Worm (Caenorhabditis elegans) whole organism, L4 larva: ENCODE data around the gene unc-79.
A peak's percentile ranks its signal among the peaks of the same experiment; 100 is the strongest.

Experiments
- D1046.2 ChIP-seq: fragments of 200-800 bp; sonication (Bioruptor generic); IDR thresholded peaks from 2 replicates; pipeline ENCODE4 v1.3.6; 2022; ENCODE audit warnings: missing genetic modification characterization, missing compliant biosample characterization
- F10B5.3 ChIP-seq: sonication (generic microtip); optimal IDR thresholded peaks from 2 replicates; lab custom pipeline; 2016; ENCODE audit warnings: mild to moderate bottlenecking, missing genetic modification characterization, missing compliant biosample characterization
- F26F4.8 ChIP-seq: fragments of 200-800 bp; sonication (Bioruptor generic); conservative IDR thresholded peaks from 2 replicates; pipeline ENCODE4 v1.3.6; 2022; ENCODE audit warnings: missing genetic modification characterization, missing compliant biosample characterization
- F37D6.2 ChIP-seq: sonication (generic microtip); optimal IDR thresholded peaks from 2 replicates; lab custom pipeline; 2016; ENCODE audit warnings: mild to moderate bottlenecking, missing genetic modification characterization, missing compliant biosample characterization
- Y48G9A.11 ChIP-seq: fragments of 200-800 bp; sonication (Bioruptor generic); IDR thresholded peaks from 2 replicates; pipeline ENCODE4 v1.3.6; 2022; ENCODE audit warnings: missing genetic modification reagents, missing genetic modification characterization, missing compliant biosample characterization
- Y5F2A.4 ChIP-seq: fragments of 200-800 bp; sonication (Bioruptor generic); optimal IDR thresholded peaks from 2 replicates; lab custom pipeline; 2018; ENCODE audit warnings: mild to moderate bottlenecking, missing genetic modification characterization, missing compliant biosample characterization
- Y75B8A.6 ChIP-seq: fragments of 200-800 bp; sonication (Bioruptor generic); IDR thresholded peaks from 2 replicates; pipeline ENCODE4 v1.3.6; 2022; ENCODE audit warnings: missing genetic modification reagents, missing genetic modification characterization, missing compliant biosample characterization
- ZK337.2 ChIP-seq: fragments of 200-800 bp; sonication (Bioruptor generic); IDR thresholded peaks from 2 replicates; pipeline ENCODE4 v1.3.6; 2022; ENCODE audit warnings: missing genetic modification reagents, missing genetic modification characterization, missing compliant biosample characterization
- aha-1 ChIP-seq: fragments of 150-350 bp; peaks from one replicate; lab custom pipeline; 2014; ENCODE audit warnings: missing biosample characterization, missing genetic modification characterization
- aly-2 ChIP-seq: sonication (generic microtip); optimal IDR thresholded peaks from 2 replicates; lab custom pipeline; 2018; ENCODE audit warnings: missing biosample characterization, missing genetic modification characterization
- ama-1 ChIP-seq: fragments of 150-350 bp; optimal IDR thresholded peaks from 2 replicates; lab custom pipeline; 2014; ENCODE audit warnings: inconsistent platforms, mixed read lengths
- attf-4 ChIP-seq: sonication (generic microtip); optimal IDR thresholded peaks from 3 replicates; lab custom pipeline; 2017; ENCODE audit warnings: missing biosample characterization, missing genetic modification characterization
- ceh-28 ChIP-seq: fragments of 150-350 bp; optimal IDR thresholded peaks from 2 replicates; lab custom pipeline; 2014; ENCODE audit warnings: missing biosample characterization, missing genetic modification reagents, missing genetic modification characterization
- ceh-32 ChIP-seq: sonication (generic microtip); optimal IDR thresholded peaks from 2 replicates; lab custom pipeline; 2016; ENCODE audit warnings: mild to moderate bottlenecking, missing genetic modification characterization, missing compliant biosample characterization; ENCODE audit not compliant: poor library complexity
- ceh-44 ChIP-seq: fragments of 200-800 bp; sonication (Bioruptor generic); IDR thresholded peaks from 2 replicates; pipeline ENCODE4 v1.3.6; 2022; ENCODE audit warnings: missing genetic modification reagents, missing genetic modification characterization, missing compliant biosample characterization
- ceh-62 ChIP-seq: sonication (generic microtip); optimal IDR thresholded peaks from 2 replicates; lab custom pipeline; 2017; ENCODE audit warnings: missing biosample characterization, missing genetic modification characterization
- ces-1 ChIP-seq: fragments of 150-350 bp; sonication (generic microtip); optimal IDR thresholded peaks from 4 replicates; lab custom pipeline; 2014; ENCODE audit warnings: missing biosample characterization, missing genetic modification reagents, missing genetic modification characterization
- ctbp-1 ChIP-seq: fragments of 200-800 bp; sonication (Bioruptor generic); IDR thresholded peaks from 2 replicates; pipeline ENCODE4 v1.3.6; 2022; ENCODE audit warnings: missing genetic modification reagents, missing genetic modification characterization, missing compliant biosample characterization
- dmd-8 ChIP-seq: fragments of 200-800 bp; sonication (Bioruptor generic); IDR thresholded peaks from 2 replicates; pipeline ENCODE4 v1.3.6; 2022; ENCODE audit warnings: missing genetic modification characterization, missing compliant biosample characterization
- dmd-9 ChIP-seq: fragments of 200-800 bp; sonication (Bioruptor generic); IDR thresholded peaks from 2 replicates; pipeline ENCODE4 v1.3.6; 2022; ENCODE audit warnings: missing genetic modification reagents, missing genetic modification characterization, missing compliant biosample characterization
- egl-43 ChIP-seq: fragments of 200-800 bp; sonication (Bioruptor generic); IDR thresholded peaks from 2 replicates; pipeline ENCODE4 v1.3.6; 2022; ENCODE audit warnings: missing genetic modification reagents, missing genetic modification characterization, missing compliant biosample characterization
- hlh-30 ChIP-seq: sonication (generic microtip); optimal IDR thresholded peaks from 2 replicates; lab custom pipeline; 2017; ENCODE audit warnings: antibody characterized with exemption, mild to moderate bottlenecking, missing genetic modification characterization, missing compliant biosample characterization; ENCODE audit not compliant: insufficient read depth
- lim-7 ChIP-seq: fragments of 200-800 bp; sonication (Bioruptor generic); IDR thresholded peaks from 2 replicates; pipeline ENCODE4 v1.3.6; 2022; ENCODE audit warnings: missing genetic modification characterization, missing compliant biosample characterization
- lin-1 ChIP-seq: fragments of 200-800 bp; sonication (Bioruptor generic); IDR thresholded peaks from 2 replicates; pipeline ENCODE4 v1.3.6; 2022; ENCODE audit warnings: missing genetic modification reagents, missing genetic modification characterization, missing compliant biosample characterization
- lin-29 ChIP-seq: fragments of 200-800 bp; sonication (Bioruptor generic); IDR thresholded peaks from 2 replicates; pipeline ENCODE4 v1.3.6; 2022; ENCODE audit warnings: missing genetic modification reagents, missing genetic modification characterization, missing compliant biosample characterization
- lin-38 ChIP-seq: fragments of 200-800 bp; sonication (Bioruptor generic); IDR thresholded peaks from 2 replicates; pipeline ENCODE4 v1.3.6; 2022; ENCODE audit warnings: missing genetic modification reagents, missing genetic modification characterization, missing compliant biosample characterization
- lsy-2 ChIP-seq, 2 experiments: fragments of 150-350 bp in 1 of 2; sonication (generic microtip) in 1 of 2; optimal IDR thresholded peaks; 2 replicates each; lab custom pipeline; 2014 to 2017; ENCODE audit warnings: missing biosample characterization in 2 of 2, missing genetic modification characterization in 2 of 2
- madf-5 ChIP-seq, 2 experiments: fragments of 200-800 bp; sonication (Bioruptor generic); IDR thresholded peaks; 2 replicates each; pipeline ENCODE4 v1.3.6; 2022; ENCODE audit warnings: missing compliant biosample characterization in 2 of 2, missing genetic modification characterization in 2 of 2
- madf-9 ChIP-seq: fragments of 200-800 bp; sonication (Bioruptor generic); conservative IDR thresholded peaks from 2 replicates; pipeline ENCODE4 v1.3.6; 2022; ENCODE audit warnings: missing genetic modification reagents, missing genetic modification characterization, missing compliant biosample characterization
- mxl-2 ChIP-seq: fragments of 200-800 bp; sonication (Bioruptor generic); conservative IDR thresholded peaks from 2 replicates; pipeline ENCODE4 v1.3.6; 2022; ENCODE audit warnings: missing genetic modification reagents, missing genetic modification characterization, missing compliant biosample characterization
- mxl-3 ChIP-seq: fragments of 200-800 bp; sonication (Bioruptor generic); optimal IDR thresholded peaks from 2 replicates; lab custom pipeline; 2018; ENCODE audit warnings: mild to moderate bottlenecking, missing genetic modification characterization, missing compliant biosample characterization
- nhr-102 ChIP-seq: sonication (generic microtip); optimal IDR thresholded peaks from 2 replicates; lab custom pipeline; 2016; ENCODE audit warnings: mild to moderate bottlenecking, missing genetic modification characterization, moderate library complexity, missing compliant biosample characterization
- nhr-111 ChIP-seq: fragments of 200-800 bp; sonication (Bioruptor generic); optimal IDR thresholded peaks from 2 replicates; lab custom pipeline; 2018; ENCODE audit warnings: mild to moderate bottlenecking, missing genetic modification characterization, missing compliant biosample characterization
- nhr-28 ChIP-seq: fragments of 150-350 bp; optimal IDR thresholded peaks from 2 replicates; lab custom pipeline; 2014; ENCODE audit warnings: missing biosample characterization, missing genetic modification characterization
- nhr-41 ChIP-seq: fragments of 200-800 bp; sonication (Bioruptor generic); IDR thresholded peaks from 2 replicates; pipeline ENCODE4 v1.3.6; 2022; ENCODE audit warnings: missing genetic modification reagents, missing genetic modification characterization, missing compliant biosample characterization
- nhr-76 ChIP-seq: fragments of 150-350 bp; optimal IDR thresholded peaks from 2 replicates; lab custom pipeline; 2014; ENCODE audit warnings: missing biosample characterization, missing genetic modification characterization
- pha-4 ChIP-seq, 2 experiments: fragments of 150-350 bp in 1 of 2; fragments of 200-800 bp in 1 of 2; sonication (Bioruptor generic) in 1 of 2; IDR thresholded peaks in 1 of 2; optimal IDR thresholded peaks in 1 of 2; 2 replicates each; pipeline versions ENCODE4 v1.3.6 to Lab custom; 2014 to 2022; ENCODE audit warnings: missing genetic modification characterization in 2 of 2, missing genetic modification reagents in 2 of 2, missing biosample characterization in 1 of 2, missing compliant biosample characterization in 1 of 2
- pqm-1 ChIP-seq: sonication (generic microtip); optimal IDR thresholded peaks from 2 replicates; lab custom pipeline; 2017; ENCODE audit warnings: missing biosample characterization, missing genetic modification characterization
- rbr-2 ChIP-seq: sonication (generic microtip); optimal IDR thresholded peaks from 2 replicates; lab custom pipeline; 2016; ENCODE audit warnings: missing genotype, missing genetic modification characterization, missing compliant biosample characterization
- set-16 ChIP-seq: fragments of 200-800 bp; sonication (Bioruptor generic); IDR thresholded peaks from 2 replicates; pipeline ENCODE4 v1.3.6; 2022; ENCODE audit warnings: missing genetic modification reagents, missing genetic modification characterization, missing compliant biosample characterization
- skn-1 ChIP-seq: fragments of 150-350 bp; optimal IDR thresholded peaks from 2 replicates; lab custom pipeline; 2014; ENCODE audit warnings: missing biosample characterization, missing genetic modification characterization
- spr-1 ChIP-seq: sonication (generic microtip); optimal IDR thresholded peaks from 2 replicates; lab custom pipeline; 2016; ENCODE audit warnings: mild to moderate bottlenecking, missing genetic modification characterization, missing compliant biosample characterization
- unc-130 ChIP-seq: sonication (generic microtip); optimal IDR thresholded peaks from 2 replicates; lab custom pipeline; 2016; ENCODE audit warnings: missing genetic modification reagents, missing genetic modification characterization, missing compliant biosample characterization
- unc-62 ChIP-seq, 3 experiments: fragments of 150-350 bp in 1 of 3; sonication (generic microtip); optimal IDR thresholded peaks in 2 of 3; peaks in 1 of 3; 1 replicate in 1 of 3; 2 replicates in 2 of 3; lab custom pipeline; 2014 to 2017; ENCODE audit warnings: missing biosample characterization in 3 of 3, missing genetic modification characterization in 3 of 3, missing genetic modification reagents in 3 of 3, missing genotype in 1 of 3
- zip-11 ChIP-seq: fragments of 200-800 bp; sonication (Bioruptor generic); IDR thresholded peaks from 2 replicates; pipeline ENCODE4 v1.3.6; 2022; ENCODE audit warnings: missing genetic modification characterization, missing compliant biosample characterization

unc-79 gene

DNA sequence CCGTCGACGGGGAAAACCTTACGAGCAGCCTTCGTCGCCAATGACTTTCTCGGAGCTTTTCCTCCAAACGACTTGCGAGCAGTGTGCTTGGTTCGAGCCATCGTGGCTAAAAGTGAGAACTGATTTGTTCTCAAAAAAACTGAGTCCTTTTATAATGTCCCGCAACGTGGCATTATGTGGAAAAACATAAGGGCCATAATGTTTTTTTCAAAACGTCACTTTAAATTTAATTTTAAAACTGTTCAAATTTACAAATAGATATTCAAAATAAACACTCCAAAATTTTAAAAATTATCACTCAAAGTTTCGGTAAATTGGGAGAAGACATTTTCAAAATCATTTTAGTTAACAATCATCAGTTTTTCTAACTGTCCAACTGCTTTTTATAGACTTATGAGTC, 6.4 kb upstream of the unc-79 start, which contains the start of gene his-70:
Gene his-70 (minus strand): TSS at position 101 of the 400 bp plus-strand sequence.
- no peak for TF ChIP-seq ceh-32 (tag; lab: Kevin White, UChicago)
- no peak for TF ChIP-seq ctbp-1 (GFP tag; lab: Robert Waterston, UW)
- TF ChIP-seq pqm-1 (tag; lab: Kevin White, UChicago) = no peak
- no peak for TF ChIP-seq madf-9 (GFP tag; lab: Robert Waterston, UW)
- TF ChIP-seq ces-1 (GFP tag; lab: Kevin White, UChicago) = no peak
- no peak for TF ChIP-seq ceh-44
- TF ChIP-seq nhr-76 = no peak
- TF ChIP-seq zip-11 (GFP tag; lab: Robert Waterston, UW) = no peak
- no peak for TF ChIP-seq ZK337.2
- TF ChIP-seq hlh-30 (tag; lab: Kevin White, UChicago) = no peak
- TF ChIP-seq aha-1 (tag; lab: Kevin White, UChicago) = no peak
- TF ChIP-seq rbr-2 = no peak
- no peak for TF ChIP-seq F26F4.8 (GFP tag; lab: Robert Waterston, UW)
- no peak for TF ChIP-seq nhr-28
- TF ChIP-seq madf-5 (GFP tag; IDR thresholded peaks at IDR 0.05; lab: Robert Waterston, UW) = no peak
- no peak for TF ChIP-seq nhr-102 (tag; lab: Kevin White, UChicago)
- TF ChIP-seq lin-1 (GFP tag; lab: Robert Waterston, UW) = no peak
- no peak for TF ChIP-seq nhr-111 (GFP tag; lab: Kevin White, UChicago)
- TF ChIP-seq lin-38 = no peak
- no peak for TF ChIP-seq ceh-28 (tag; lab: Kevin White, UChicago)

- TF ChIP-seq set-16 (GFP tag; lab: Robert Waterston, UW) (peak; percentile 52), egl-43 (GFP tag; lab: Robert Waterston, UW) (0 out of 2 replicates have a peak, but pooled peaks have one; percentile 34), lin-38 (peak; percentile 39), dmd-8 (0 out of 2 replicates have a peak, but pooled peaks have one; percentile 63), lim-7 (GFP tag; lab: Robert Waterston, UW) (peak; percentile 61; the same call in 1 of the 2 replicates), Y48G9A.11 (GFP tag; lab: Robert Waterston, UW) (peak; percentile 40; the same call in 1 of the 2 replicates)
These were observed 5.5 kb upstream of the unc-79 start for ce11 chrIII:4060856-4061383.

DNA sequence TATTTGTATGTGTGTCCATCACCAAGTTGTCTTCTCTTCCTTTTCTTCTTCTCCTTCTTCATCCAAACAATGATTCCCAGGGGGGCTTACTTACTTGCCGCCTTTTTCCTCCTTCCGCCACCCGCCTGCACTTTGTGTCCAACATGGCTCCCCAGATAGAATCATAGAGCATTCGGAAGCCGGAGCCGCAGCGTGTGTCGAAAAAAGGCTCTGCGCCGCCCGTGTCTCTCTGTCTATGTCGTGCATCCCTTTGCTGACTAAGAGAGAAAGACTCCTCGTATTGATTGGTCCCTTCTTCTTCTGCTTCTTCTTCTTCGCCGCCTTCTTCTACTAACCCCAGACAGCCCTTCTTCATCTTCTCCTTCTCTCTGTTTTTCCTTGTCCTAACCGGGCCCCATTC, 2.7 kb upstream of the unc-79 start:
- TF ChIP-seq ctbp-1 (GFP tag; lab: Robert Waterston, UW) = 0 out of 2 replicates have a peak, but pooled peaks have one; percentile 50
- TF ChIP-seq F37D6.2 = peak; percentile 51
- no peak for TF ChIP-seq ces-1 (GFP tag; lab: Kevin White, UChicago)
- no peak for TF ChIP-seq nhr-41
- TF ChIP-seq mxl-2 (GFP tag; lab: Robert Waterston, UW) = no peak
- TF ChIP-seq attf-4 (tag; lab: Kevin White, UChicago) = no peak
- no peak for TF ChIP-seq skn-1
- TF ChIP-seq aly-2 (tag; lab: Kevin White, UChicago) = no peak
- TF ChIP-seq ceh-28 (tag; lab: Kevin White, UChicago) = peak; percentile 8
- TF ChIP-seq mxl-3 = no peak
- TF ChIP-seq lin-29 = no peak
- TF ChIP-seq spr-1 = no peak
- peak; percentile 69; the same call in 1 of the 2 replicates for TF ChIP-seq egl-43 (GFP tag; lab: Robert Waterston, UW)
- TF ChIP-seq lin-1 (GFP tag; lab: Robert Waterston, UW) = no peak
- no peak for TF ChIP-seq ceh-62
- TF ChIP-seq Y75B8A.6 (GFP tag; lab: Robert Waterston, UW) = no peak
- TF ChIP-seq unc-62 (GFP tag; optimal IDR thresholded peaks at IDR 0.05 in 1 of 2; lab: Kevin White, UChicago) = peak in 1 of 2 experiments; percentile 79
- no peak for TF ChIP-seq unc-62 (tag; optimal IDR thresholded peaks at IDR 0.05; lab: Kevin White, UChicago)
- TF ChIP-seq pqm-1 (tag; lab: Kevin White, UChicago) = no peak
- peak; percentile 80 for TF ChIP-seq aha-1 (tag; lab: Kevin White, UChicago)
- no peak for TF ChIP-seq Y5F2A.4 (GFP tag; lab: Kevin White, UChicago)
- no peak for TF ChIP-seq ceh-32 (tag; lab: Kevin White, UChicago)
- TF ChIP-seq pha-4 (GFP tag; IDR thresholded peaks at IDR 0.05; lab: Robert Waterston, UW) = no peak
- TF ChIP-seq pha-4 (tag; optimal IDR thresholded peaks at IDR 0.05; lab: Kevin White, UChicago) = no peak
- 0 out of 2 replicates have a peak, but pooled peaks have one; percentile 11 for TF ChIP-seq D1046.2 (GFP tag; lab: Robert Waterston, UW)
- no peak for TF ChIP-seq unc-130 (GFP tag; lab: Kevin White, UChicago)
- TF ChIP-seq F10B5.3 (tag; lab: Kevin White, UChicago) = no peak
- TF ChIP-seq lsy-2 (tag; optimal IDR thresholded peaks at IDR 0.05; lab: Kevin White, UChicago) = peak; percentile 46 to 48
- no peak for TF ChIP-seq nhr-76
- TF ChIP-seq dmd-9 = no peak
- no peak for TF ChIP-seq ZK337.2
- no peak for TF ChIP-seq ama-1 (lab: Kevin White, UChicago)
- no peak for TF ChIP-seq lin-38
